Worm (Caenorhabditis elegans) whole organism, L4 larva: ENCODE data around the gene sftb-6.
A peak's percentile ranks its signal among the peaks of the same experiment; 100 is the strongest.

Experiments
- F26F4.8 ChIP-seq: fragments of 200-800 bp; sonication (Bioruptor generic); conservative IDR thresholded peaks from 2 replicates; pipeline ENCODE4 v1.3.6; 2022; ENCODE audit warnings: missing genetic modification characterization, missing compliant biosample characterization
- R02D3.7 ChIP-seq: fragments of 150-350 bp; sonication (generic microtip); optimal IDR thresholded peaks from 3 replicates; lab custom pipeline; 2014; ENCODE audit warnings: missing biosample characterization, missing genetic modification characterization
- ZK546.5 ChIP-seq, 2 experiments: sonication (generic microtip); optimal IDR thresholded peaks; 2 replicates each; lab custom pipeline; 2017; ENCODE audit warnings: missing biosample characterization in 2 of 2, missing genetic modification characterization in 2 of 2
- ama-1 ChIP-seq: fragments of 150-350 bp; optimal IDR thresholded peaks from 2 replicates; lab custom pipeline; 2014; ENCODE audit warnings: inconsistent platforms, mixed read lengths
- ceh-28 ChIP-seq: fragments of 150-350 bp; optimal IDR thresholded peaks from 2 replicates; lab custom pipeline; 2014; ENCODE audit warnings: missing biosample characterization, missing genetic modification reagents, missing genetic modification characterization
- duxl-1 ChIP-seq: sonication (generic microtip); optimal IDR thresholded peaks from 2 replicates; lab custom pipeline; 2016; ENCODE audit warnings: mild to moderate bottlenecking, missing genetic modification characterization, moderate library complexity, missing compliant biosample characterization; ENCODE audit not compliant: poor library complexity
- egl-43 ChIP-seq: fragments of 200-800 bp; sonication (Bioruptor generic); IDR thresholded peaks from 2 replicates; pipeline ENCODE4 v1.3.6; 2022; ENCODE audit warnings: missing genetic modification reagents, missing genetic modification characterization, missing compliant biosample characterization
- fkh-10 ChIP-seq: fragments of 150-350 bp; optimal IDR thresholded peaks from 2 replicates; lab custom pipeline; 2014; ENCODE audit warnings: missing biosample characterization, missing genetic modification reagents, missing genetic modification characterization
- lin-15B ChIP-seq: fragments of 150-350 bp; sonication (generic microtip); optimal IDR thresholded peaks from 3 replicates; lab custom pipeline; 2014; ENCODE audit warnings: missing biosample characterization, missing genetic modification characterization
- lir-3 ChIP-seq: sonication (generic microtip); optimal IDR thresholded peaks from 2 replicates; lab custom pipeline; 2016; ENCODE audit warnings: mild to moderate bottlenecking, missing genetic modification characterization, missing compliant biosample characterization
- pha-4 ChIP-seq, 2 experiments: fragments of 150-350 bp in 1 of 2; fragments of 200-800 bp in 1 of 2; sonication (Bioruptor generic) in 1 of 2; IDR thresholded peaks in 1 of 2; optimal IDR thresholded peaks in 1 of 2; 2 replicates each; pipeline versions ENCODE4 v1.3.6 to Lab custom; 2014 to 2022; ENCODE audit warnings: missing genetic modification characterization in 2 of 2, missing genetic modification reagents in 2 of 2, missing biosample characterization in 1 of 2, missing compliant biosample characterization in 1 of 2
- php-3 ChIP-seq: fragments of 200-800 bp; sonication (Bioruptor generic); IDR thresholded peaks from 2 replicates; pipeline ENCODE4 v1.3.6; 2022; ENCODE audit warnings: missing genetic modification reagents, missing genetic modification characterization, missing compliant biosample characterization
- sdz-12 ChIP-seq: fragments of 200-800 bp; sonication (Bioruptor generic); optimal IDR thresholded peaks from 2 replicates; lab custom pipeline; 2018; ENCODE audit warnings: mild to moderate bottlenecking, missing genetic modification characterization, missing compliant biosample characterization

ce11 chrII:101176-101575, 3.0 kb downstream of the sftb-6 start:
- TF ChIP-seq ama-1 (lab: Kevin White, UChicago) (no peak), lin-15B (tag; lab: Kevin White, UChicago) (no peak), lir-3 (tag; lab: Kevin White, UChicago) (no peak), sdz-12 (GFP tag; lab: Kevin White, UChicago) (no peak), F26F4.8 (no peak), R02D3.7 (no peak), fkh-10 (no peak), ZK546.5 (tag; optimal IDR thresholded peaks at IDR 0.05; lab: Kevin White, UChicago) (no peak), ceh-28 (tag; lab: Kevin White, UChicago) (no peak), pha-4 (GFP tag; IDR thresholded peaks at IDR 0.05; lab: Robert Waterston, UW) (no peak), pha-4 (tag; optimal IDR thresholded peaks at IDR 0.05; lab: Kevin White, UChicago) (no peak), php-3 (GFP tag; lab: Robert Waterston, UW) (no peak), egl-43 (0 out of 2 replicates have a peak, but pooled peaks have one; percentile 16), duxl-1 (no peak)
